Worm (Caenorhabditis elegans) whole organism, L1 larva: ENCODE measurements around the gene fbxc-58.
A peak's percentile ranks its signal among the peaks of the same experiment; 100 is the strongest.

Experiments
- ceh-88 ChIP-seq: fragments of 200-800 bp; sonication (Bioruptor generic); IDR thresholded peaks from 2 replicates; pipeline ENCODE4 v1.3.6; 2022; ENCODE audit warnings: missing genetic modification characterization, missing compliant biosample characterization
- efl-1 ChIP-seq, 4 experiments: fragments of 150-350 bp; optimal IDR thresholded peaks in 3 of 4; peaks in 1 of 4; 1 replicate in 1 of 4; 2 replicates in 3 of 4; lab custom pipeline; 2014; ENCODE audit warnings: missing biosample characterization in 2 of 4, missing genetic modification characterization in 2 of 4, missing genetic modification reagents in 2 of 4
- fkh-8 ChIP-seq: sonication (generic microtip); optimal IDR thresholded peaks from 2 replicates; lab custom pipeline; 2016; ENCODE audit warnings: mild to moderate bottlenecking, missing genetic modification characterization, missing compliant biosample characterization
- lin-39 ChIP-seq: fragments of 150-350 bp; optimal IDR thresholded peaks from 2 replicates; lab custom pipeline; 2014; ENCODE audit warnings: missing biosample characterization, missing genetic modification reagents, missing genetic modification characterization
- nhr-85 ChIP-seq: sonication (generic microtip); peaks from one replicate; lab custom pipeline; 2016; ENCODE audit warnings: missing genetic modification characterization, inconsistent platforms, missing compliant biosample characterization
- nhr-90 ChIP-seq: sonication (generic microtip); optimal IDR thresholded peaks from 2 replicates; lab custom pipeline; 2016; ENCODE audit warnings: mild to moderate bottlenecking, missing genetic modification characterization, missing compliant biosample characterization; ENCODE audit not compliant: poor library complexity
- zip-4 ChIP-seq: fragments of 200-800 bp; sonication (Bioruptor generic); optimal IDR thresholded peaks from 2 replicates; lab custom pipeline; 2018; ENCODE audit warnings: mild to moderate bottlenecking, missing genetic modification characterization, moderate library complexity, missing compliant biosample characterization

The fbxc-58 gene

ce11 chrIV:9422408-9422807 lies 51.1 kb downstream of the fbxc-58 start, which contains the start of gene F56D5.9:
F56D5.9 (minus strand) TSS chrIV:9422508.
- TF ChIP-seq lin-39 = no peak
- TF ChIP-seq nhr-90 = no peak
- no peak for TF ChIP-seq nhr-85 (tag; lab: Kevin White, UChicago)
- TF ChIP-seq fkh-8 (tag; lab: Kevin White, UChicago) = no peak
- TF ChIP-seq ceh-88 (GFP tag; lab: Robert Waterston, UW) = no peak
- TF ChIP-seq efl-1 (optimal IDR thresholded peaks at IDR 0.05; lab: Kevin White, UChicago) = no peak
- TF ChIP-seq efl-1 (GFP tag; optimal IDR thresholded peaks at IDR 0.05 in 1 of 2; lab: Kevin White, UChicago) = peak in 1 of 2 experiments; percentile 62
- TF ChIP-seq zip-4 (GFP tag; lab: Kevin White, UChicago) = no peak
